Fruit fly (Drosophila melanogaster) whole organism, embryonic: ENCODE data around the gene CG14650.

Experiments
- Atf3 ChIP-seq: fragments of 200-800 bp; sonication (Bioruptor generic); optimal IDR thresholded peaks from 3 replicates; lab custom pipeline; 2016; ENCODE audit warnings: missing biosample characterization, missing genetic modification characterization
- CG10543 ChIP-seq: fragments of 200-800 bp; sonication (Bioruptor generic); optimal IDR thresholded peaks from 3 replicates; lab custom pipeline; 2017; ENCODE audit warnings: missing biosample characterization, mild to moderate bottlenecking, missing genetic modification characterization, moderate library complexity
- CG11504 ChIP-seq: fragments of 200-800 bp; sonication (Bioruptor generic); optimal IDR thresholded peaks from 3 replicates; lab custom pipeline; 2019; ENCODE audit warnings: missing biosample characterization, mild to moderate bottlenecking, missing genetic modification characterization, moderate library complexity
- CG11560 ChIP-seq: fragments of 200-800 bp; sonication (Bioruptor generic); IDR thresholded peaks from 3 replicates; pipeline ENCODE4 v1.3.6; 2022; ENCODE audit warnings: missing biosample characterization, missing genetic modification characterization
- CG14710 ChIP-seq: fragments of 200-800 bp; sonication (Bioruptor generic); optimal IDR thresholded peaks from 3 replicates; lab custom pipeline; 2019; ENCODE audit warnings: missing biosample characterization, mild to moderate bottlenecking, missing genetic modification characterization, moderate library complexity
- CG15696 ChIP-seq: fragments of 200-800 bp; sonication (Bioruptor generic); optimal IDR thresholded peaks from 2 replicates; lab custom pipeline; 2019; ENCODE audit warnings: missing biosample characterization, mild to moderate bottlenecking, missing genetic modification characterization, moderate library complexity
- CG1602 ChIP-seq: fragments of 200-800 bp; sonication (Bioruptor generic); optimal IDR thresholded peaks from 3 replicates; lab custom pipeline; 2016; ENCODE audit warnings: missing biosample characterization, missing genetic modification characterization
- CG17612 ChIP-seq: fragments of 200-800 bp; sonication (Bioruptor generic); IDR thresholded peaks from 2 replicates; pipeline ENCODE4 v1.3.6; 2022; ENCODE audit warnings: missing biosample characterization, missing genetic modification characterization
- CG2712 ChIP-seq: fragments of 200-800 bp; optimal IDR thresholded peaks from 3 replicates; lab custom pipeline; 2019; ENCODE audit warnings: missing biosample characterization, mild to moderate bottlenecking, missing genetic modification characterization, moderate library complexity
- CG30020 ChIP-seq: fragments of 200-800 bp; optimal IDR thresholded peaks from 2 replicates; lab custom pipeline; 2019; ENCODE audit warnings: missing biosample characterization, mild to moderate bottlenecking, missing genetic modification characterization, moderate library complexity
- CG30403 ChIP-seq: fragments of 200-800 bp; sonication (Bioruptor generic); optimal IDR thresholded peaks from 3 replicates; lab custom pipeline; 2016; ENCODE audit warnings: missing biosample characterization, missing genetic modification characterization
- CG3281 ChIP-seq: fragments of 200-800 bp; sonication (Bioruptor generic); optimal IDR thresholded peaks from 3 replicates; lab custom pipeline; 2017; ENCODE audit warnings: missing biosample characterization, mild to moderate bottlenecking, missing genetic modification characterization
- CG3726 ChIP-seq: fragments of 200-800 bp; sonication (Bioruptor generic); IDR thresholded peaks from 3 replicates; pipeline ENCODE4, ENCODE4 v1.3.6; 2022; ENCODE audit warnings: missing biosample characterization, missing genetic modification characterization
- CG3995 ChIP-seq: fragments of 200-800 bp; sonication (Bioruptor generic); optimal IDR thresholded peaks from 3 replicates; lab custom pipeline; 2016; ENCODE audit warnings: missing biosample characterization, missing genetic modification characterization
- CG6813 ChIP-seq: fragments of 200-800 bp; sonication (Bioruptor generic); optimal IDR thresholded peaks from 2 replicates; lab custom pipeline; 2017; ENCODE audit warnings: missing biosample characterization, missing genetic modification characterization, mild to moderate bottlenecking, moderate library complexity, missing genetic modification reagents
- CG6854 ChIP-seq: fragments of 200-800 bp; sonication (Bioruptor generic); optimal IDR thresholded peaks from 3 replicates; lab custom pipeline; 2017; ENCODE audit warnings: missing biosample characterization, mild to moderate bottlenecking, missing genetic modification characterization
- CG8281 ChIP-seq: fragments of 200-800 bp; sonication (Bioruptor generic); optimal IDR thresholded peaks from 2 replicates; lab custom pipeline; 2018; ENCODE audit warnings: missing biosample characterization, mild to moderate bottlenecking, missing genetic modification characterization, moderate library complexity
- CG9932 ChIP-seq: fragments of 200-800 bp; sonication (Bioruptor generic); IDR thresholded peaks from 2 replicates; pipeline ENCODE4 v1.3.6; 2022; ENCODE audit warnings: missing biosample characterization, missing genetic modification characterization
- Gsc ChIP-seq: fragments of 200-800 bp; sonication (Bioruptor generic); IDR thresholded peaks from 2 replicates; pipeline ENCODE4 v1.3.6; 2022; ENCODE audit warnings: missing biosample characterization, missing genetic modification characterization
- HLH3B ChIP-seq: fragments of 200-800 bp; sonication (Bioruptor generic); IDR thresholded peaks from 2 replicates; pipeline ENCODE4 v1.3.6; 2022; ENCODE audit warnings: missing biosample characterization, missing genetic modification characterization
- Hmr ChIP-seq: fragments of 200-800 bp; sonication (Bioruptor generic); optimal IDR thresholded peaks from 3 replicates; lab custom pipeline; 2017; ENCODE audit warnings: mild to moderate bottlenecking, missing biosample characterization, missing genetic modification reagents, missing genetic modification characterization
- Hmx ChIP-seq: fragments of 200-800 bp; sonication (Bioruptor generic); optimal IDR thresholded peaks from 2 replicates; lab custom pipeline; 2016; ENCODE audit warnings: missing biosample characterization, missing genetic modification characterization
- Hr3 ChIP-seq: fragments of 200-800 bp; sonication (Bioruptor generic); optimal IDR thresholded peaks from 3 replicates; lab custom pipeline; 2016; ENCODE audit warnings: missing biosample characterization, missing genetic modification characterization
- Lpt ChIP-seq: fragments of >200 bp; optimal IDR thresholded peaks from 2 replicates; lab custom pipeline; 2018; ENCODE audit warnings: missing biosample characterization, missing genetic modification characterization
- Max ChIP-seq: fragments of 200-800 bp; sonication (Bioruptor generic); optimal IDR thresholded peaks from 2 replicates; lab custom pipeline; 2016; ENCODE audit warnings: missing biosample characterization, mild to moderate bottlenecking, missing genetic modification characterization
- Meics ChIP-seq: fragments of 200-800 bp; sonication (Bioruptor generic); optimal IDR thresholded peaks from 2 replicates; lab custom pipeline; 2017; ENCODE audit warnings: missing biosample characterization, mild to moderate bottlenecking, missing genetic modification characterization
- Ptx1 ChIP-seq: fragments of 200-800 bp; sonication (Bioruptor generic); IDR thresholded peaks from 2 replicates; pipeline ENCODE4 v1.3.6; 2022; ENCODE audit warnings: missing biosample characterization, missing genetic modification characterization
- Rx ChIP-seq: fragments of 200-800 bp; sonication (Bioruptor generic); IDR thresholded peaks from 2 replicates; pipeline ENCODE4 v1.3.6; 2022; ENCODE audit warnings: missing biosample characterization, missing genetic modification characterization
- amos ChIP-seq: fragments of 200-800 bp; sonication (Bioruptor generic); IDR thresholded peaks from 2 replicates; pipeline ENCODE4 v1.3.6; 2022; ENCODE audit warnings: missing biosample characterization, missing genetic modification characterization; ENCODE audit not compliant: partially characterized antibody
- bbx ChIP-seq: fragments of 200-800 bp; sonication (Bioruptor generic); IDR thresholded peaks from 2 replicates; pipeline ENCODE4 v1.3.6; 2022; ENCODE audit warnings: missing biosample characterization, missing genetic modification characterization; ENCODE audit not compliant: partially characterized antibody
- bowl ChIP-seq: fragments of 200-800 bp; sonication (Bioruptor generic); IDR thresholded peaks from 2 replicates; pipeline ENCODE4 v1.3.6; 2022; ENCODE audit warnings: missing biosample characterization, missing genetic modification characterization
- chm ChIP-seq: fragments of 200-800 bp; sonication (Bioruptor generic); IDR thresholded peaks from 2 replicates; pipeline ENCODE4 v1.3.6; 2022; ENCODE audit warnings: missing biosample characterization, missing genetic modification characterization
- chn ChIP-seq: fragments of 200-800 bp; sonication (Bioruptor generic); optimal IDR thresholded peaks from 2 replicates; lab custom pipeline; 2016; ENCODE audit warnings: missing biosample characterization, missing genetic modification characterization
- danr ChIP-seq: fragments of 200-800 bp; sonication (Bioruptor generic); IDR thresholded peaks from 2 replicates; pipeline ENCODE4 v1.3.6; 2022; ENCODE audit warnings: missing biosample characterization, missing genetic modification characterization
- dimm ChIP-seq: fragments of 200-800 bp; sonication (Bioruptor generic); IDR thresholded peaks from 2 replicates; pipeline ENCODE4 v1.3.6; 2022; ENCODE audit warnings: missing biosample characterization, missing genetic modification characterization
- ems ChIP-seq: fragments of 200-800 bp; sonication (Bioruptor generic); optimal IDR thresholded peaks from 3 replicates; lab custom pipeline; 2016; ENCODE audit warnings: missing biosample characterization, missing genetic modification characterization
- fd96Cb ChIP-seq: fragments of 200-800 bp; sonication (Bioruptor generic); optimal IDR thresholded peaks from 2 replicates; lab custom pipeline; 2018; ENCODE audit warnings: missing biosample characterization, mild to moderate bottlenecking, missing genetic modification characterization, moderate library complexity
- gt ChIP-seq: fragments of 200-800 bp; sonication (Bioruptor generic); IDR thresholded peaks from 2 replicates; pipeline ENCODE4 v1.3.6; 2022; ENCODE audit warnings: missing biosample characterization, missing genetic modification characterization
- hkb ChIP-seq, 2 experiments: fragments of 200-800 bp in 1 of 2; fragments of >200 bp in 1 of 2; sonication (Bioruptor generic) in 1 of 2; IDR thresholded peaks in 1 of 2; optimal IDR thresholded peaks in 1 of 2; 2 replicates each; pipeline versions ENCODE4 v1.3.6 to Lab custom; 2017 to 2022; ENCODE audit warnings: missing biosample characterization in 1 of 2, missing genetic modification characterization in 1 of 2
- onecut ChIP-seq: fragments of 200-800 bp; sonication (Bioruptor generic); IDR thresholded peaks from 2 replicates; pipeline ENCODE4 v1.3.6; 2022; ENCODE audit warnings: missing biosample characterization, missing genetic modification characterization
- peb ChIP-seq: fragments of 200-800 bp; sonication (Bioruptor generic); IDR thresholded peaks from 2 replicates; pipeline ENCODE4 v1.3.6; 2022; ENCODE audit warnings: missing biosample characterization, missing genetic modification characterization
- pho ChIP-seq: fragments of 200-800 bp; sonication (Bioruptor generic); optimal IDR thresholded peaks from 2 replicates; lab custom pipeline; 2016; ENCODE audit warnings: missing biosample characterization, missing genetic modification characterization
- sna ChIP-seq: fragments of 200-800 bp; sonication (Bioruptor generic); IDR thresholded peaks from 2 replicates; pipeline ENCODE4 v1.3.6; 2022; ENCODE audit warnings: missing biosample characterization, missing genetic modification characterization; ENCODE audit not compliant: partially characterized antibody
- stc ChIP-seq: fragments of 200-800 bp; sonication (Bioruptor generic); IDR thresholded peaks from 2 replicates; pipeline ENCODE4 v1.3.6; 2022; ENCODE audit warnings: missing biosample characterization, missing genetic modification characterization
- sug ChIP-seq: fragments of 200-800 bp; optimal IDR thresholded peaks from 2 replicates; lab custom pipeline; 2019; ENCODE audit warnings: missing biosample characterization, mild to moderate bottlenecking, missing genetic modification characterization, moderate library complexity
- tin ChIP-seq: fragments of 200-800 bp; sonication (Bioruptor generic); optimal IDR thresholded peaks from 3 replicates; lab custom pipeline; 2016; ENCODE audit warnings: missing biosample characterization, missing genetic modification characterization
- tll ChIP-seq, 2 experiments: fragments of 200-800 bp in 1 of 2; fragments of >200 bp in 1 of 2; sonication (Bioruptor generic) in 1 of 2; optimal IDR thresholded peaks; 2 replicates each; lab custom pipeline; 2017 to 2019; ENCODE audit warnings: missing biosample characterization in 2 of 2, missing genetic modification characterization in 2 of 2, mild to moderate bottlenecking in 1 of 2, moderate library complexity in 1 of 2
- usp ChIP-seq: fragments of >200 bp; optimal IDR thresholded peaks from 2 replicates; lab custom pipeline; 2017; ENCODE audit warnings: missing biosample characterization, missing genetic modification characterization
- zfh1 ChIP-seq: fragments of 200-800 bp; sonication (Bioruptor generic); IDR thresholded peaks from 3 replicates; pipeline ENCODE4 v1.3.6; 2022; ENCODE audit warnings: missing biosample characterization, missing genetic modification characterization

The CG14650 gene

dm6 chr3R:4453213-4453956 lies 16.2 kb downstream of the CG14650 start:
- TF ChIP-seq Max (GFP tag; lab: Kevin White, UChicago) = peak; percentile 51
- no peak for TF ChIP-seq peb (GFP tag; lab: Robert Waterston, UW)
- TF ChIP-seq Rx (GFP tag; lab: Robert Waterston, UW) = no peak
- peak; percentile 41; the same call in 1 of the 2 replicates for TF ChIP-seq stc (GFP tag; lab: Robert Waterston, UW)
- TF ChIP-seq danr (GFP tag; lab: Robert Waterston, UW) = no peak
- no peak for TF ChIP-seq CG30403 (GFP tag; lab: Kevin White, UChicago)
- no peak for TF ChIP-seq CG30020 (tag; lab: Kevin White, UChicago)
- TF ChIP-seq bbx = peak; percentile 59
- no peak for TF ChIP-seq CG3726
- TF ChIP-seq CG1602 (GFP tag; lab: Kevin White, UChicago) = no peak
- peak; percentile 62 for TF ChIP-seq CG3995 (GFP tag; lab: Kevin White, UChicago)
- TF ChIP-seq zfh1 (GFP tag; lab: Robert Waterston, UW) = 0 out of 3 replicates have a peak, but pooled peaks have one; percentile 15
- peak; percentile 70 for TF ChIP-seq CG10543
- TF ChIP-seq dimm (GFP tag; lab: Robert Waterston, UW) = no peak
- TF ChIP-seq pho (GFP tag; lab: Kevin White, UChicago) = no peak
- peak; percentile 52; the same call in 1 of the 2 replicates for TF ChIP-seq chm (GFP tag; lab: Robert Waterston, UW)
- TF ChIP-seq tll (GFP tag; optimal IDR thresholded peaks at IDR 0.05; lab: Kevin White, UChicago) = peak in 1 of 2 experiments; percentile 19
- TF ChIP-seq Hmx (GFP tag; lab: Kevin White, UChicago) = no peak
- no peak for TF ChIP-seq CG11560 (tag; lab: Robert Waterston, UW)
- TF ChIP-seq CG2712 = peak; percentile 27
- peak; percentile 35 for TF ChIP-seq CG6854 (GFP tag; lab: Kevin White, UChicago)
- TF ChIP-seq ems (GFP tag; lab: Kevin White, UChicago) = no peak
- TF ChIP-seq Meics (GFP tag; lab: Kevin White, UChicago) = no peak
- 0 out of 2 replicates have a peak, but pooled peaks have one; percentile 26 for TF ChIP-seq sna (GFP tag; lab: Robert Waterston, UW)
- no peak for TF ChIP-seq CG8281 (tag; lab: Kevin White, UChicago)
- TF ChIP-seq HLH3B (GFP tag; lab: Robert Waterston, UW) = no peak
- TF ChIP-seq usp (GFP tag; lab: Kevin White, UChicago) = no peak
- peak; percentile 34 for TF ChIP-seq CG6813 (GFP tag; lab: Kevin White, UChicago)
- TF ChIP-seq CG17612 (GFP tag; lab: Robert Waterston, UW) = no peak
- TF ChIP-seq Gsc (GFP tag; lab: Robert Waterston, UW) = no peak
- no peak for TF ChIP-seq hkb (optimal IDR thresholded peaks at IDR 0.05; lab: Kevin White, UChicago)
- peak; percentile 46; the same call in 1 of the 2 replicates for TF ChIP-seq hkb (GFP tag; IDR thresholded peaks at IDR 0.05; lab: Robert Waterston, UW)
- no peak for TF ChIP-seq CG15696 (tag; lab: Kevin White, UChicago)
- TF ChIP-seq CG3281 (GFP tag; lab: Kevin White, UChicago) = no peak
- no peak for TF ChIP-seq CG14710 (tag; lab: Kevin White, UChicago)
- TF ChIP-seq gt (GFP tag; lab: Robert Waterston, UW) = peak; percentile 21; the same call in 1 of the 2 replicates
- no peak for TF ChIP-seq fd96Cb (tag; lab: Kevin White, UChicago)
- TF ChIP-seq CG11504 (tag; lab: Kevin White, UChicago) = peak; percentile 86
- TF ChIP-seq sug (tag; lab: Kevin White, UChicago) = peak; percentile 58
- no peak for TF ChIP-seq CG9932
- no peak for TF ChIP-seq Ptx1
- TF ChIP-seq Atf3 (GFP tag; lab: Kevin White, UChicago) = peak; percentile 49
- no peak for TF ChIP-seq tin
- TF ChIP-seq Lpt = peak; percentile 76
- TF ChIP-seq Hr3 (GFP tag; lab: Kevin White, UChicago) = no peak
- TF ChIP-seq bowl (GFP tag; lab: Robert Waterston, UW) = 0 out of 2 replicates have a peak, but pooled peaks have one; percentile 46
- TF ChIP-seq chn (GFP tag; lab: Kevin White, UChicago) = peak; percentile 7
- TF ChIP-seq onecut (GFP tag; lab: Robert Waterston, UW) = peak; percentile 34
- TF ChIP-seq amos (GFP tag; lab: Robert Waterston, UW) = 0 out of 2 replicates have a peak, but pooled peaks have one; percentile 35
- no peak for TF ChIP-seq Hmr (GFP tag; lab: Kevin White, UChicago)
